Worm (Caenorhabditis elegans) whole organism, young adult: ENCODE results near the gene F11G11.5.
"Not testable (repeated sequence)": the region's sequence is repeated elsewhere in the genome, so short reads cannot be mapped to it uniquely, and the experiment has no call there.

Experiments used
- F22D6.2 ChIP-seq: sonication (generic microtip); optimal IDR thresholded peaks from 2 replicates; lab custom pipeline; 2016; ENCODE audit warnings: mild to moderate bottlenecking, missing genetic modification characterization, missing compliant biosample characterization
- F23B12.7 ChIP-seq: sonication (generic microtip); optimal IDR thresholded peaks from 2 replicates; lab custom pipeline; 2017; ENCODE audit warnings: missing genetic modification characterization, mild to moderate bottlenecking, missing compliant biosample characterization, antibody characterized with exemption, moderate library complexity; ENCODE audit not compliant: insufficient read depth
- F33H1.4 ChIP-seq: fragments of 200-800 bp; sonication (Bioruptor generic); IDR thresholded peaks from 2 replicates; pipeline ENCODE4 v1.3.6; 2022; ENCODE audit warnings: missing genetic modification reagents, missing genetic modification characterization, missing compliant biosample characterization
- Y53F4B.3 ChIP-seq: fragments of 200-800 bp; sonication (Bioruptor generic); IDR thresholded peaks from 2 replicates; pipeline ENCODE4 v1.3.6; 2022; ENCODE audit warnings: missing genetic modification reagents, missing genetic modification characterization, missing compliant biosample characterization
- Y53G8AR.9 ChIP-seq: fragments of 200-800 bp; sonication (Bioruptor generic); conservative IDR thresholded peaks from 2 replicates; pipeline ENCODE4 v1.3.6; 2022; ENCODE audit warnings: missing genetic modification reagents, missing genetic modification characterization, missing compliant biosample characterization
- Y95B8A.8 ChIP-seq: fragments of 200-800 bp; sonication (Bioruptor generic); IDR thresholded peaks from 2 replicates; pipeline ENCODE4 v1.3.6; 2022; ENCODE audit warnings: missing genetic modification reagents, missing genetic modification characterization, missing compliant biosample characterization
- ZK185.1 ChIP-seq: sonication (generic microtip); optimal IDR thresholded peaks from 2 replicates; lab custom pipeline; 2016; ENCODE audit warnings: mild to moderate bottlenecking, missing genetic modification characterization, missing compliant biosample characterization; ENCODE audit not compliant: poor library complexity, severe bottlenecking
- akir-1 ChIP-seq: fragments of 200-800 bp; sonication (Bioruptor generic); optimal IDR thresholded peaks from 2 replicates; lab custom pipeline; 2018; ENCODE audit warnings: mild to moderate bottlenecking, missing genetic modification characterization, moderate library complexity, missing compliant biosample characterization
- attf-5 ChIP-seq: fragments of 200-800 bp; sonication (Bioruptor generic); optimal IDR thresholded peaks from 2 replicates; lab custom pipeline; 2018; ENCODE audit warnings: mild to moderate bottlenecking, missing genetic modification characterization, missing compliant biosample characterization
- bed-1 ChIP-seq: fragments of 200-800 bp; sonication (Bioruptor generic); IDR thresholded peaks from 2 replicates; pipeline ENCODE4 v1.3.6; 2022; ENCODE audit warnings: missing genetic modification reagents, missing genetic modification characterization, missing compliant biosample characterization
- bed-2 ChIP-seq: fragments of 200-800 bp; sonication (Bioruptor generic); IDR thresholded peaks from 2 replicates; pipeline ENCODE4 v1.3.6; 2022; ENCODE audit warnings: missing genetic modification reagents, missing genetic modification characterization, missing compliant biosample characterization
- cebp-1 ChIP-seq, 2 experiments: fragments of 200-800 bp in 1 of 2; sonication (Bioruptor generic) in 1 of 2; sonication (generic microtip) in 1 of 2; IDR thresholded peaks in 1 of 2; optimal IDR thresholded peaks in 1 of 2; 2 replicates each; pipeline versions ENCODE4 v1.3.6 to Lab custom; 2017 to 2022; ENCODE audit warnings: missing compliant biosample characterization in 2 of 2, missing genetic modification characterization in 2 of 2, mild to moderate bottlenecking in 1 of 2, missing genetic modification reagents in 1 of 2, moderate library complexity in 1 of 2
- cebp-2 ChIP-seq: fragments of 200-800 bp; sonication (Bioruptor generic); IDR thresholded peaks from 2 replicates; pipeline ENCODE4 v1.3.6; 2022; ENCODE audit warnings: missing genetic modification characterization, missing compliant biosample characterization
- ceh-79 ChIP-seq: sonication (generic microtip); optimal IDR thresholded peaks from 2 replicates; lab custom pipeline; 2017; ENCODE audit warnings: mild to moderate bottlenecking, missing genetic modification characterization, missing compliant biosample characterization
- die-1 ChIP-seq: sonication (generic microtip); optimal IDR thresholded peaks from 2 replicates; lab custom pipeline; 2016; ENCODE audit warnings: missing genotype, mild to moderate bottlenecking, missing genetic modification characterization, missing compliant biosample characterization
- dox-1 ChIP-seq: fragments of 200-800 bp; sonication (Bioruptor generic); IDR thresholded peaks from 2 replicates; pipeline ENCODE4 v1.3.6; 2022; ENCODE audit warnings: missing genetic modification reagents, missing genetic modification characterization, missing compliant biosample characterization
- ets-4 ChIP-seq: fragments of 200-800 bp; sonication (Bioruptor generic); optimal IDR thresholded peaks from 2 replicates; lab custom pipeline; 2018; ENCODE audit warnings: mild to moderate bottlenecking, missing genetic modification characterization, missing compliant biosample characterization
- hlh-26 ChIP-seq: fragments of 200-800 bp; sonication (Bioruptor generic); conservative IDR thresholded peaks from 2 replicates; pipeline ENCODE4 v1.3.6; 2022; ENCODE audit warnings: missing genetic modification reagents, missing genetic modification characterization, missing compliant biosample characterization
- let-526 ChIP-seq: fragments of 200-800 bp; sonication (Bioruptor generic); IDR thresholded peaks from 2 replicates; pipeline ENCODE4 v1.3.6; 2022; ENCODE audit warnings: missing genetic modification reagents, missing genetic modification characterization, missing compliant biosample characterization
- lin-26 ChIP-seq: fragments of 200-800 bp; sonication (Bioruptor generic); IDR thresholded peaks from 2 replicates; pipeline ENCODE4 v1.3.6; 2022; ENCODE audit warnings: missing genetic modification reagents, missing genetic modification characterization, missing compliant biosample characterization
- lin-40 ChIP-seq: sonication (generic microtip); optimal IDR thresholded peaks from 2 replicates; lab custom pipeline; 2016; ENCODE audit warnings: missing genetic modification characterization, mild to moderate bottlenecking, missing compliant biosample characterization, missing genotype, missing genetic modification reagents
- lin-54 ChIP-seq: fragments of 200-800 bp; sonication (Bioruptor generic); optimal IDR thresholded peaks from 2 replicates; lab custom pipeline; 2018; ENCODE audit warnings: mild to moderate bottlenecking, missing genetic modification characterization, missing compliant biosample characterization
- lsl-1 ChIP-seq: fragments of 200-800 bp; sonication (Bioruptor generic); optimal IDR thresholded peaks from 2 replicates; lab custom pipeline; 2018; ENCODE audit warnings: mild to moderate bottlenecking, missing genetic modification characterization, moderate library complexity, missing compliant biosample characterization
- madf-3 ChIP-seq: fragments of 200-800 bp; sonication (Bioruptor generic); IDR thresholded peaks from 2 replicates; pipeline ENCODE4 v1.3.6; 2022; ENCODE audit warnings: missing genetic modification reagents, missing genetic modification characterization, missing compliant biosample characterization
- nfyb-1 ChIP-seq: fragments of 200-800 bp; sonication (Bioruptor generic); IDR thresholded peaks from 2 replicates; pipeline ENCODE4 v1.3.6; 2022; ENCODE audit warnings: missing genetic modification reagents, missing genetic modification characterization, missing compliant biosample characterization
- nhr-80 ChIP-seq: sonication (generic microtip); optimal IDR thresholded peaks from 2 replicates; lab custom pipeline; 2016; ENCODE audit warnings: missing genetic modification characterization, missing compliant biosample characterization
- pbrm-1 ChIP-seq: fragments of 200-800 bp; sonication (Bioruptor generic); IDR thresholded peaks from 2 replicates; pipeline ENCODE4 v1.3.6; 2022; ENCODE audit warnings: missing genetic modification reagents, missing genetic modification characterization, missing compliant biosample characterization
- sea-2 ChIP-seq: fragments of 200-800 bp; sonication (Bioruptor generic); IDR thresholded peaks from 2 replicates; pipeline ENCODE4 v1.3.6; 2022; ENCODE audit warnings: missing genetic modification characterization, missing compliant biosample characterization
- tbp1 ChIP-seq: fragments of 200-800 bp; sonication (Bioruptor generic); optimal IDR thresholded peaks from 2 replicates; lab custom pipeline; 2018; ENCODE audit warnings: mild to moderate bottlenecking, missing genetic modification characterization, missing compliant biosample characterization
- ztf-18 ChIP-seq: sonication (generic microtip); optimal IDR thresholded peaks from 2 replicates; lab custom pipeline; 2016; ENCODE audit warnings: missing genotype, mild to moderate bottlenecking, missing genetic modification characterization, missing compliant biosample characterization
- ztf-26 ChIP-seq: sonication (generic microtip); optimal IDR thresholded peaks from 2 replicates; lab custom pipeline; 2017; ENCODE audit warnings: missing genetic modification characterization, missing compliant biosample characterization
- ztf-3 ChIP-seq: fragments of 200-800 bp; sonication (Bioruptor generic); optimal IDR thresholded peaks from 2 replicates; lab custom pipeline; 2018; ENCODE audit warnings: mild to moderate bottlenecking, missing genetic modification characterization, missing compliant biosample characterization

The F11G11.5 gene

DNA sequence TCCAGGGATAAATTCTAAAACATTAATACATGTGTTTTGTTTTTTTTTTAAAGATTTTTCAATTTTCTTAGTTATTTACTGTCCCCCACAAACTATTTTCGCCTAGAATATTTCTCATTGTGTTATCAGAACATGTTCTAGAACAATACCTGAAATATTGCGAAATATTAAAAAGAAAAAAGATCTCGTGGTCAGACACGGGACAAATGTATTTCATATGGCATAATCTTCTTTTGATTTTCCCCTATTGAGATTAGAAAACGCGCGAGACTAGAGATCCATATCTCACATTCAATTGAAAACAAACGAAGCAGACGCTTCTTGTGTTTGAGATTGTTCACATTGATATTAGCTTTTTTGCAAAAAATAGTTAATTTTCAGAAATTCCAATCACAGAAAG lies 1.6 kb upstream of the F11G11.5 start:
- TF ChIP-seq ceh-79 (no peak), let-526 (GFP tag; lab: Robert Waterston, UW) (peak; percentile 24; the same call in 1 of the 2 replicates), cebp-1 (GFP tag; IDR thresholded peaks at IDR 0.05; lab: Robert Waterston, UW) (peak; percentile 96), cebp-1 (tag; optimal IDR thresholded peaks at IDR 0.05; lab: Kevin White, UChicago) (peak; percentile 99), pbrm-1 (0 out of 2 replicates have a peak, but pooled peaks have one; percentile 12), bed-1 (GFP tag; lab: Robert Waterston, UW) (no peak), ztf-26 (tag; lab: Kevin White, UChicago) (no peak), attf-5 (GFP tag; lab: Kevin White, UChicago) (peak; percentile 39), nfyb-1 (GFP tag; lab: Robert Waterston, UW) (0 out of 2 replicates have a peak, but pooled peaks have one; percentile 46), lin-26 (GFP tag; lab: Robert Waterston, UW) (0 out of 2 replicates have a peak, but pooled peaks have one; percentile 13), lin-40 (no peak)
- TF ChIP-seq, all 124 proteins: peak for 6

ce11 chrII:4857086-4857485 lies 637 bp upstream of the F11G11.5 start:
- TF ChIP-seq cebp-1 (GFP tag; IDR thresholded peaks at IDR 0.05; lab: Robert Waterston, UW), result no peak
- peak; percentile 14 for TF ChIP-seq cebp-1 (tag; optimal IDR thresholded peaks at IDR 0.05; lab: Kevin White, UChicago)
- TF ChIP-seq akir-1 (GFP tag; lab: Kevin White, UChicago), result no peak
- peak; percentile 89 for TF ChIP-seq nhr-80 (tag; lab: Kevin White, UChicago)
- TF ChIP-seq dox-1 (GFP tag; lab: Robert Waterston, UW), result peak; percentile 54; the same call in 1 of the 2 replicates
- no peak for TF ChIP-seq ZK185.1
- no peak for TF ChIP-seq F33H1.4 (GFP tag; lab: Robert Waterston, UW)
- peak; percentile 15 for TF ChIP-seq ztf-18 (tag; lab: Kevin White, UChicago)
- TF ChIP-seq F22D6.2, result no peak
- peak; percentile 36 for TF ChIP-seq ets-4 (GFP tag; lab: Kevin White, UChicago)
- no peak for TF ChIP-seq madf-3 (GFP tag; lab: Robert Waterston, UW)
- peak; percentile 15 for TF ChIP-seq tbp1 (GFP tag; lab: Kevin White, UChicago)
- TF ChIP-seq lin-54 (GFP tag; lab: Kevin White, UChicago), result peak; percentile 21
- TF ChIP-seq bed-2 (GFP tag; lab: Robert Waterston, UW), result no peak
- no peak for TF ChIP-seq die-1 (tag; lab: Kevin White, UChicago)
- no peak for TF ChIP-seq F23B12.7 (tag; lab: Kevin White, UChicago)

ce11 chrII:4858906-4859411 lies 1.2 kb downstream of the F11G11.5 start:
- no peak for TF ChIP-seq cebp-2
- peak; percentile 20 for TF ChIP-seq ztf-18 (tag; lab: Kevin White, UChicago)
- no peak for TF ChIP-seq Y53F4B.3 (GFP tag; lab: Robert Waterston, UW)
- 0 out of 2 replicates have a peak, but pooled peaks have one; percentile 14 for TF ChIP-seq Y53G8AR.9 (GFP tag; lab: Robert Waterston, UW)
- no peak for TF ChIP-seq ztf-3 (GFP tag; lab: Kevin White, UChicago)
- TF ChIP-seq hlh-26 (GFP tag; lab: Robert Waterston, UW), result no peak
- no peak for TF ChIP-seq cebp-1 (GFP tag; IDR thresholded peaks at IDR 0.05; lab: Robert Waterston, UW)
- TF ChIP-seq cebp-1 (tag; optimal IDR thresholded peaks at IDR 0.05; lab: Kevin White, UChicago), result peak; percentile 52
- TF ChIP-seq sea-2, result no peak

ce11 chrII:4860260-4860659 lies 2.5 kb downstream of the F11G11.5 start, which contains the start of the genes nspd-5 and F11G11.4:
TSS of gene nspd-5 (minus strand) at chrII:4860360.
TSS of gene F11G11.4 (plus strand) at chrII:4860594.
- not testable (repeated sequence) for TF ChIP-seq lsl-1 (GFP tag; lab: Kevin White, UChicago); F23B12.7 (tag; lab: Kevin White, UChicago); Y95B8A.8 (GFP tag; lab: Robert Waterston, UW)
